Worm (Caenorhabditis elegans) whole organism, early embryonic: Measurements from ENCODE around the gene srh-297.
"Not testable (repeated sequence)": the region's sequence is repeated elsewhere in the genome, so short reads cannot be mapped to it uniquely, and the experiment has no call there.

Experiments
- B0310.2 ChIP-seq: sonication (generic microtip); optimal IDR thresholded peaks from 2 replicates; lab custom pipeline; 2016; ENCODE audit warnings: mild to moderate bottlenecking, missing genetic modification characterization, missing compliant biosample characterization
- F13C5.2 ChIP-seq: sonication (generic microtip); optimal IDR thresholded peaks from 2 replicates; lab custom pipeline; 2017; ENCODE audit warnings: mild to moderate bottlenecking, missing genetic modification characterization, inconsistent platforms, missing compliant biosample characterization
- aly-1 ChIP-seq: sonication (generic microtip); optimal IDR thresholded peaks from 2 replicates; lab custom pipeline; 2016; ENCODE audit warnings: missing genetic modification characterization, missing compliant biosample characterization
- ama-1 ChIP-seq: fragments of 150-350 bp; optimal IDR thresholded peaks from 2 replicates; lab custom pipeline; 2014
- ceh-13 ChIP-seq: fragments of 200-800 bp; sonication (Bioruptor generic); optimal IDR thresholded peaks from 2 replicates; lab custom pipeline; 2018; ENCODE audit warnings: mild to moderate bottlenecking, missing genetic modification characterization, missing compliant biosample characterization
- ceh-36 ChIP-seq: sonication (generic microtip); optimal IDR thresholded peaks from 2 replicates; lab custom pipeline; 2016; ENCODE audit warnings: missing genetic modification characterization, inconsistent platforms, missing compliant biosample characterization
- ets-7 ChIP-seq: sonication (generic microtip); optimal IDR thresholded peaks from 2 replicates; lab custom pipeline; 2016; ENCODE audit warnings: missing genotype, missing genetic modification characterization, missing compliant biosample characterization
- flt-1 ChIP-seq: fragments of 200-800 bp; sonication (Bioruptor generic); IDR thresholded peaks from 2 replicates; pipeline ENCODE4 v1.3.6; 2022; ENCODE audit warnings: missing genetic modification characterization, missing compliant biosample characterization
- hmbx-1 ChIP-seq: sonication (generic microtip); optimal IDR thresholded peaks from 2 replicates; lab custom pipeline; 2016; ENCODE audit warnings: mild to moderate bottlenecking, missing genetic modification characterization, missing compliant biosample characterization
- hmg-4 ChIP-seq: fragments of 200-800 bp; sonication (Bioruptor generic); optimal IDR thresholded peaks from 2 replicates; lab custom pipeline; 2018; ENCODE audit warnings: mild to moderate bottlenecking, missing genetic modification characterization, missing compliant biosample characterization
- hnd-1 ChIP-seq: sonication (generic microtip); optimal IDR thresholded peaks from 2 replicates; lab custom pipeline; 2016; ENCODE audit warnings: missing genetic modification characterization, missing compliant biosample characterization
- pes-1 ChIP-seq: fragments of 200-800 bp; sonication (Bioruptor generic); IDR thresholded peaks from 2 replicates; pipeline ENCODE4 v1.3.6; 2022; ENCODE audit warnings: missing genetic modification reagents, missing genetic modification characterization, missing compliant biosample characterization
- scrt-1 ChIP-seq: fragments of 200-800 bp; sonication (Bioruptor generic); IDR thresholded peaks from 2 replicates; pipeline ENCODE4 v1.3.6; 2022; ENCODE audit warnings: missing genetic modification characterization, missing compliant biosample characterization
- sea-1 ChIP-seq: fragments of 200-800 bp; sonication (Bioruptor generic); conservative IDR thresholded peaks from 2 replicates; pipeline ENCODE4 v1.3.6; 2022; ENCODE audit warnings: missing genetic modification characterization, missing compliant biosample characterization
- tbx-11 ChIP-seq: fragments of 200-800 bp; sonication (Bioruptor generic); IDR thresholded peaks from 2 replicates; pipeline ENCODE4 v1.3.6; 2022; ENCODE audit warnings: missing genetic modification characterization, missing compliant biosample characterization
- tbx-37 ChIP-seq: fragments of 200-800 bp; sonication (Bioruptor generic); conservative IDR thresholded peaks from 2 replicates; pipeline ENCODE4 v1.3.6; 2022; ENCODE audit warnings: missing genetic modification reagents, missing genetic modification characterization, missing compliant biosample characterization
- tra-4 ChIP-seq: sonication (generic microtip); optimal IDR thresholded peaks from 2 replicates; lab custom pipeline; 2017; ENCODE audit warnings: missing genetic modification characterization, missing compliant biosample characterization

The srh-297 gene

DNA sequence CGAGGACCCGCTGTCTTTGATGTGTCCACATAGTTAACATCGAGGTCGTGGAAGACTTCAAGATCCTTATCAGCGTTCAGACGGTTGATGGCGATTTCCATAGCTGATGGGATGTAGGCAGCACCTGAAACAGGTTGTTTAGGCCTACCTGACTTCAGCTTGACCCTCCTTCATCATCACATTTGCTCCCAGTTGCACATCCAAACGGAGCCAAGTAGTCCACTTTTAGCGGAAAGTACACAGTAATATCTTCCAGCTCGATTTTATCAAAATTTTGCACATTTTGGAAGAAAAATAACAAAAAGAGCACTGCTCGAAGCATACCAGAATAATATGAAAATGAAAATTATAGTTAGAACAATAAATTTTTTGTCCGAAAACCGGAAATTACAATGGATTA, 33.4 kb downstream of the srh-297 start, which contains the start of gene gcy-15:
TSS of gene gcy-15 (minus strand) at position 101 of the 400 bp plus-strand sequence.
- TF ChIP-seq tra-4 (tag; lab: Kevin White, UChicago) (no peak), ceh-36 (no peak), sea-1 (GFP tag; lab: Robert Waterston, UW) (no peak), tbx-11 (GFP tag; lab: Robert Waterston, UW) (no peak), B0310.2 (tag; lab: Kevin White, UChicago) (no peak), pes-1 (GFP tag; lab: Robert Waterston, UW) (no peak), flt-1 (GFP tag; lab: Robert Waterston, UW) (no peak), scrt-1 (GFP tag; lab: Robert Waterston, UW) (no peak), hmg-4 (GFP tag; lab: Kevin White, UChicago) (no peak), ets-7 (tag; lab: Kevin White, UChicago) (no peak), F13C5.2 (tag; lab: Kevin White, UChicago) (no peak), tbx-37 (no peak), aly-1 (tag; lab: Kevin White, UChicago) (no peak), ama-1 (lab: Kevin White, UChicago) (no peak), hnd-1 (tag; lab: Kevin White, UChicago) (no peak), ceh-13 (GFP tag; lab: Kevin White, UChicago) (no peak)

DNA sequence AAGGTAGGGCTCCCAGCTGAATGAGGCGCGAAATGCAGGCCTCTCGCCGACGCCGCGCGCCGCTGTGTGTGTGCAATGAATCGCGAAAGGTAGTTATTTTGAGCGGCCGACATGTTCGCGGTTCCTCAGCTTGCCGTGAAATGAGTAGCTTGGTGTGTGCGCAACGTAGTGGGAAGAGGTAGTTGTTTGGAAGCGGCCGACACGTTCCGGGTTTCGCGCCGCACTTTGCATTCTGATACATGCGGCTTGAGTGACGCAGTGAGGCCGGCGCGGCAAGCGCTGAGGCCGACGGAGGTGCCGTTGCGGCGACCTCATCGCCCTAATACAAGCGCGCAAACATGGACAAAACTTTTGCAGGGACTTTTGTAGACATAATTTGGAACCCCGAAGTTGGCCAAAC, 34.6 kb downstream of the srh-297 start:
- TF ChIP-seq tra-4 (tag; lab: Kevin White, UChicago) (no peak), hmbx-1 (tag; lab: Kevin White, UChicago) (no peak), ceh-13 (GFP tag; lab: Kevin White, UChicago) (no peak), ceh-36 (no peak), hmg-4 (GFP tag; lab: Kevin White, UChicago) (no peak), flt-1 (GFP tag; lab: Robert Waterston, UW) (no peak), ets-7 (tag; lab: Kevin White, UChicago) (no peak), scrt-1 (GFP tag; lab: Robert Waterston, UW) (no peak), tbx-37 (no peak), B0310.2 (tag; lab: Kevin White, UChicago) (no peak)

DNA sequence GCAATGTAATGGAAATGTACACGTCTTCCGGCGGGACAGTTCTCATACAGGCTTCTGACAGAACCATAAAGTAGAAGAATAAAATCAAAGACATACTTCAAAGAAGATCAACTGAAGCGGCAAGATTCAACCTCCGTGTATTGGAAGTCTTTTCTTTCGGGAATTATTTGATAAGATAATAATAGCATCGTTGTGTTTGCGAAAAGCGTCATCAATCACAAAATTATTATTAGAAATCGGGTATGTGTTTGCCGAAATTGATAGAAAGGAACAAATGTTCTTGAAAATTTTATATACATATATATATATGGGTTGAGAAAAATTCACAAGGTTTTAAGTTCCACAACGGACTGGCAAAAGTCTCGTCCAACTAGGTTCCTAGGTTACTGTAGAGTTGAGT, 38.8 kb downstream of the srh-297 start, which contains the start of gene Y27F2A.9:
TSS of gene Y27F2A.9 (minus strand) at position 101 of the 400 bp plus-strand sequence.
- not testable (repeated sequence) for TF ChIP-seq pes-1 (GFP tag; lab: Robert Waterston, UW); scrt-1 (GFP tag; lab: Robert Waterston, UW); aly-1 (tag; lab: Kevin White, UChicago)

DNA sequence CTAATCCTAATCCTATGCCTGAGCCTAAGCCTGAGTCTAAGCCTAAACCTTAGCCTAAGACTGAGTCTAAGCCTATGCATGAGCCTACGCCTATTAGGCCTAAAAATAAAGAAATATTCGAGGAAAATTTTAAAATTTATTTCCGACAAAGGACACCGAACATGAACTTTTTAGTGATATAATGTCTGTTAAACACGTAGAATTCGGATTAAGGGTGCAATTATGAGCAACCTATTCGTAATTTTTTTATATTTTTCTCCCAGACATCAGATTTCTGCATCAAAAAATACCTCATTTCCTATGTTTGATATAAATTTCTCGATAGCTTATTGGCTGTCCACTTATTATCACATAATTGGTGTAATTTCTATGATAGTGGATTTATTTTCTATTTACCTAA, 41.3 kb downstream of the srh-297 start, which contains the start of gene Y27F2A.11:
TSS of gene Y27F2A.11 (plus strand) at position 301 of the 400 bp plus-strand sequence.
- not testable (repeated sequence) for TF ChIP-seq flt-1 (GFP tag; lab: Robert Waterston, UW); tbx-11 (GFP tag; lab: Robert Waterston, UW); ets-7 (tag; lab: Kevin White, UChicago)

DNA sequence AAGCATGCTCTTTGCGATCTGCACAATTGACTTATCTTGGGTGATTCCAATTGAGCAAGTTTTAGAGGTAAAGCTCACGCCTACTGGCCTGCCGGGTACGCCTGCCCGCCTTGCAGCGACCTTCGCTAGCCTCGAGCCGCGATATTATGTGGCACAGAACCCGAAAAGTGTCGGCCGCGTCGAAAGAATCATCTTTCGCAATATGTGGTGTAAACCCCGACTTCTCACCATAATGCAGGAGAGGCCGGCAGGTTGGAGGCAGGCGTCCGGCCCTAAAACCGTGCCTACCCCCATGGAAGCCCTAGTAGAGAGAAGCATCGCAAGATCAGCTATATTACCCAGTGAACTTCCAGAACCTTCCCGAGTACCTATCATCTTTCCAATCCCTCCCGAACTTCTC, 44.5 kb downstream of the srh-297 start:
- TF ChIP-seq F13C5.2 (tag; lab: Kevin White, UChicago) (no peak), ceh-13 (GFP tag; lab: Kevin White, UChicago) (no peak), ets-7 (tag; lab: Kevin White, UChicago) (no peak), pes-1 (GFP tag; lab: Robert Waterston, UW) (no peak), tbx-37 (no peak), sea-1 (GFP tag; lab: Robert Waterston, UW) (no peak), scrt-1 (GFP tag; lab: Robert Waterston, UW) (no peak), flt-1 (GFP tag; lab: Robert Waterston, UW) (no peak), hmbx-1 (tag; lab: Kevin White, UChicago) (no peak), hmg-4 (GFP tag; lab: Kevin White, UChicago) (no peak), ceh-36 (no peak)

DNA sequence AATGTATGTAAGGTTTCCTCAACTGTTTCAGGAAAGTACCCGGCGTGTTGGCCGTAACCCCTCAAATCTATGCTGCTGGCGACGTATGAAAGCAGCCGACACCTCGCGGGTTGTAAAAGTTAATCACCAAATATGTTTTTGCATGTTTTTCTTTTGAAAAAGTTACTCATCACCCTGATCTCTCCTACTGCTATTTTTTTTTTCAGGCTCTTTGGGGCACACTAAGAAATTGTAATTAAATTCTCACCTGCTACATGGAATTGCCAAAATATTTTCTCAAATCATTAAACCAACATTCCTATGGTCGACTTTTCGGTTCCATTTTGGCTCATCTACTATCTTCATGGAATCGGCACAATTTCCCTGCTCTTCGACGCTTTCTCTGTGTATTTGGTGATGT, 45.5 kb downstream of the srh-297 start, which contains the start of gene sri-78:
TSS of gene sri-78 (plus strand) at position 301 of the 400 bp plus-strand sequence.
- TF ChIP-seq ama-1 (lab: Kevin White, UChicago); B0310.2 (tag; lab: Kevin White, UChicago); hmbx-1 (tag; lab: Kevin White, UChicago): not testable (repeated sequence)

DNA sequence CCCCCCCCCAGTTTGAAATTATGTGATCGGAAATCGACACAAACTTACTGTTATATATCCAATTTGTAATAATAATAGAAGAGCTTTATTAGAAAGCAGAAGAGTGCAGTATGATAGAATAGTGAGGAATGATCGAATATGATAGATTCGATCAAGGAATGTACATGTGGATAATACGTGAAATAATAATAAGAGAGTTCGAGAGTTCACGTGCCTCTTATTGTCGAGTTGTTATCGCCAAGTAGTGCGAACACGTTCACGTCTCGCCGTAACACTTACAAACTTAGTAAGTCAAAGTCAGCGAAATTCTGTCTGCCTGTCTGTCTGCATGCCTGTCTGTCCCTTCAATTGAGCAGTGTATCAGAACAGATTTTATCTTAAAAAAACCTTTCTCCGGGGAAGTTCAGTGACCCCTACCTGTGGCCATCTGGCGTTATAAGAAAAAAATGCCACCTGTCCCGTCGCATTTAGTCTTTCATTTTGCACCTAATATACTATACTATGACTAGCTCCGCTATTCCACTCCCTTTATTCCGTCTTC, 47.0 kb downstream of the srh-297 start, which contains the start of the genes Y27F2A.6 and Y27F2A.8:
TSS of gene Y27F2A.6 (minus strand) at position 101 of the 541 bp plus-strand sequence.
TSS of gene Y27F2A.8 (plus strand) at position 491 of the 541 bp plus-strand sequence.
- TF ChIP-seq aly-1 (tag; lab: Kevin White, UChicago); pes-1 (GFP tag; lab: Robert Waterston, UW); ama-1 (lab: Kevin White, UChicago): not testable (repeated sequence)
